Fruit fly (Drosophila melanogaster) whole organism, prepupa: ENCODE measurements around the gene CG11999.
A peak's percentile ranks its signal among the peaks of the same experiment; 100 is the strongest.

Source experiments
- Blimp-1 ChIP-seq: fragments of 200-800 bp; sonication (Bioruptor generic); optimal IDR thresholded peaks from 3 replicates; lab custom pipeline; 2017; ENCODE audit warnings: missing biosample characterization, missing genetic modification characterization, mild to moderate bottlenecking, moderate library complexity, missing genetic modification reagents
- CG10669 ChIP-seq: fragments of 200-800 bp; sonication (Bioruptor generic); optimal IDR thresholded peaks from 3 replicates; lab custom pipeline; 2018; ENCODE audit warnings: missing biosample characterization, mild to moderate bottlenecking, missing genetic modification characterization, moderate library complexity
- CG11294 ChIP-seq: fragments of 200-800 bp; sonication (Bioruptor generic); IDR thresholded peaks from 2 replicates; pipeline ENCODE4 v1.3.6; 2022; ENCODE audit warnings: missing biosample characterization, missing genetic modification characterization
- CG11762 ChIP-seq: fragments of 200-800 bp; sonication (Bioruptor generic); optimal IDR thresholded peaks from 3 replicates; lab custom pipeline; 2016; ENCODE audit warnings: missing biosample characterization, missing genetic modification characterization; ENCODE audit not compliant: insufficient read depth
- CG11902 ChIP-seq: fragments of 200-800 bp; sonication (Bioruptor generic); optimal IDR thresholded peaks from 3 replicates; lab custom pipeline; 2016; ENCODE audit warnings: missing biosample characterization, missing genetic modification characterization
- CG1621 ChIP-seq: fragments of 200-800 bp; sonication (Bioruptor generic); optimal IDR thresholded peaks from 3 replicates; lab custom pipeline; 2018; ENCODE audit warnings: missing biosample characterization, mild to moderate bottlenecking, missing genetic modification characterization
- CG16779 ChIP-seq: fragments of 200-800 bp; sonication (Bioruptor generic); optimal IDR thresholded peaks from 3 replicates; lab custom pipeline; 2017; ENCODE audit warnings: missing biosample characterization, mild to moderate bottlenecking, missing genetic modification characterization
- CG3919 ChIP-seq: fragments of 200-800 bp; sonication (Bioruptor generic); optimal IDR thresholded peaks from 3 replicates; lab custom pipeline; 2016; ENCODE audit warnings: missing biosample characterization, missing genetic modification characterization
- CG6163 ChIP-seq: fragments of 200-800 bp; sonication (Bioruptor generic); IDR thresholded peaks from 3 replicates; pipeline ENCODE4 v1.3.6; 2022; ENCODE audit warnings: missing biosample characterization, missing genetic modification characterization
- CG6276 ChIP-seq: fragments of 200-800 bp; sonication (Bioruptor generic); optimal IDR thresholded peaks from 2 replicates; lab custom pipeline; 2017; ENCODE audit warnings: missing biosample characterization, mild to moderate bottlenecking, missing genetic modification characterization
- CG6792 ChIP-seq: fragments of 200-800 bp; sonication (Bioruptor generic); optimal IDR thresholded peaks from 3 replicates; lab custom pipeline; 2016; ENCODE audit warnings: missing biosample characterization, missing genetic modification characterization
- CG6808 ChIP-seq: fragments of 200-800 bp; sonication (Bioruptor generic); optimal IDR thresholded peaks from 3 replicates; lab custom pipeline; 2017; ENCODE audit warnings: missing biosample characterization, missing genetic modification characterization, mild to moderate bottlenecking, moderate library complexity, missing genetic modification reagents
- CG6854 ChIP-seq: fragments of 200-800 bp; sonication (Bioruptor generic); optimal IDR thresholded peaks from 2 replicates; lab custom pipeline; 2017; ENCODE audit warnings: missing biosample characterization, mild to moderate bottlenecking, missing genetic modification characterization
- CG9139 ChIP-seq: fragments of 200-800 bp; sonication (Bioruptor generic); optimal IDR thresholded peaks from 3 replicates; lab custom pipeline; 2017; ENCODE audit warnings: missing biosample characterization, mild to moderate bottlenecking, missing genetic modification characterization
- Eip78C ChIP-seq: fragments of 200-800 bp; sonication (Bioruptor generic); peaks from one replicate; lab custom pipeline; 2016; ENCODE audit warnings: missing biosample characterization, missing genetic modification characterization
- Eip93F ChIP-seq: fragments of 200-800 bp; sonication (Bioruptor generic); optimal IDR thresholded peaks from 2 replicates; lab custom pipeline; 2016; ENCODE audit warnings: missing biosample characterization, mild to moderate bottlenecking, missing genetic modification characterization
- Ets21C ChIP-seq: fragments of 200-800 bp; sonication (Bioruptor generic); optimal IDR thresholded peaks from 3 replicates; lab custom pipeline; 2016; ENCODE audit warnings: missing biosample characterization, missing genetic modification characterization
- Ets96B ChIP-seq: fragments of 200-800 bp; optimal IDR thresholded peaks from 2 replicates; lab custom pipeline; 2019; ENCODE audit warnings: missing biosample characterization, mild to moderate bottlenecking, missing genetic modification characterization, moderate library complexity
- Gug ChIP-seq: fragments of 200-800 bp; sonication (Bioruptor generic); IDR thresholded peaks from 2 replicates; pipeline ENCODE4 v1.3.6; 2022; ENCODE audit warnings: missing biosample characterization, missing genetic modification characterization
- Hr39 ChIP-seq: fragments of 200-800 bp; sonication (Bioruptor generic); optimal IDR thresholded peaks from 2 replicates; lab custom pipeline; 2016; ENCODE audit warnings: missing biosample characterization, missing genetic modification characterization
- Smox ChIP-seq: fragments of 200-800 bp; sonication (Bioruptor generic); optimal IDR thresholded peaks from 3 replicates; lab custom pipeline; 2016; ENCODE audit warnings: missing biosample characterization, missing genetic modification characterization
- Sox102F ChIP-seq: fragments of 200-800 bp; sonication (Bioruptor generic); optimal IDR thresholded peaks from 2 replicates; lab custom pipeline; 2016; ENCODE audit warnings: missing biosample characterization, mild to moderate bottlenecking, missing genetic modification characterization
- Sox14 ChIP-seq: fragments of 200-800 bp; sonication (Bioruptor generic); optimal IDR thresholded peaks from 3 replicates; lab custom pipeline; 2016; ENCODE audit warnings: missing biosample characterization, missing genetic modification characterization
- achi ChIP-seq: fragments of 200-800 bp; sonication (Bioruptor generic); optimal IDR thresholded peaks from 3 replicates; lab custom pipeline; 2016; ENCODE audit warnings: missing biosample characterization, missing genetic modification characterization
- cyc ChIP-seq: fragments of 200-800 bp; sonication (Bioruptor generic); optimal IDR thresholded peaks from 3 replicates; lab custom pipeline; 2016; ENCODE audit warnings: missing biosample characterization, missing genetic modification characterization
- dac ChIP-seq: fragments of 200-800 bp; sonication (Bioruptor generic); optimal IDR thresholded peaks from 2 replicates; lab custom pipeline; 2017; ENCODE audit warnings: missing biosample characterization, mild to moderate bottlenecking, missing genetic modification characterization
- dsx ChIP-seq: fragments of 200-800 bp; optimal IDR thresholded peaks from 3 replicates; lab custom pipeline; 2019; ENCODE audit warnings: missing biosample characterization, mild to moderate bottlenecking, missing genetic modification characterization, moderate library complexity; ENCODE audit not compliant: poor library complexity, severe bottlenecking
- eg ChIP-seq: fragments of 200-800 bp; sonication (Bioruptor generic); IDR thresholded peaks from 3 replicates; pipeline ENCODE4 v1.3.6; 2022; ENCODE audit warnings: missing biosample characterization, missing genetic modification characterization
- fd59A ChIP-seq: fragments of 200-800 bp; sonication (Bioruptor generic); optimal IDR thresholded peaks from 2 replicates; lab custom pipeline; 2017; ENCODE audit warnings: missing biosample characterization, mild to moderate bottlenecking, missing genetic modification characterization, missing genetic modification reagents
- fd85E ChIP-seq: fragments of 200-800 bp; sonication (Bioruptor generic); optimal IDR thresholded peaks from 3 replicates; lab custom pipeline; 2016; ENCODE audit warnings: missing biosample characterization, missing genetic modification characterization
- net ChIP-seq: fragments of 200-800 bp; sonication (Bioruptor generic); optimal IDR thresholded peaks from 3 replicates; lab custom pipeline; 2016; ENCODE audit warnings: missing biosample characterization, missing genetic modification characterization
- spab ChIP-seq: fragments of 200-800 bp; sonication (Bioruptor generic); optimal IDR thresholded peaks from 2 replicates; lab custom pipeline; 2017; ENCODE audit warnings: missing biosample characterization, mild to moderate bottlenecking, missing genetic modification characterization, missing genetic modification reagents
- svp ChIP-seq: fragments of 200-800 bp; sonication (Bioruptor generic); peaks from one replicate; lab custom pipeline; 2016; ENCODE audit warnings: missing biosample characterization, missing genetic modification characterization

The CG11999 gene

DNA sequence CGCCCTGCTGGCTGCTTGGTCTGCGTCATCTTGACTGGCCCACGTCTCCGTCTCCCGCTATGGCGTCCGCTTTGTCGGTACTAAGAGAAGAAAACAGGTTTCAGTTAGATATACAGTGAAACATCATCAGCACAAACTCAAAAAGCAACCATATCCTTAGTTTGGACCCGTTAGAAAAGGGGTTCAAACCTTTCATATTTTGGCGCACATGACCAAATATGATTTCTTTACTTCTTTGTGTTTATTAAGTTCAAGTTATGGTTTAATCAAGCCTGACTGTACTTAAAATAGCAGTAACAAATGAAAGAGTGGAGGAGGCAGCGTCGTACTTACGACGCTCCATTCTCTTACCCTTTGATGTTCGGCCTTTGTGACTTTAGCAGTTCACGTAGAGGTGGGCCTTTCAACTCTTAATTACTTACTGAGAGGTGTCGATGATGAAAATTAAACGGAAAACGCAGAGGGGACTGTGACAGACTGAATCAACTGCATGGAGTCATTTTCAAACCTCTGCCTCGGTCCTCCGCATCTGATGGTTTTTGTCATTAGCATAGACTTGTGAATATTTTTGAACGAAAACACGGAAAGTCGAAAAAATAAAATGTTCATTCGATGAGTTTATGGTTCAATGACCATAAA is 7.3 kb upstream of the CG11999 start (continued):
- TF ChIP-seq CG16779 (tag; lab: Kevin White, UChicago) = no peak
- peak; percentile 83 for TF ChIP-seq CG11902 (GFP tag; lab: Kevin White, UChicago)
- TF ChIP-seq dsx (GFP tag; lab: Kevin White, UChicago) = peak; percentile 89
- TF ChIP-seq eg = peak; percentile 95
- TF ChIP-seq dac (GFP tag; lab: Kevin White, UChicago) = peak; percentile 81
- peak; percentile 85 for TF ChIP-seq spab (GFP tag; lab: Kevin White, UChicago)
- peak; percentile 88 for TF ChIP-seq Smox (GFP tag; lab: Kevin White, UChicago)
- peak; percentile 74 for TF ChIP-seq fd85E (GFP tag; lab: Kevin White, UChicago)
- no peak for TF ChIP-seq CG6276 (GFP tag; lab: Kevin White, UChicago)
- TF ChIP-seq Gug = peak; percentile 87
- TF ChIP-seq CG6792 (GFP tag; lab: Kevin White, UChicago) = peak; percentile 90
- TF ChIP-seq CG11762 = peak; percentile 84
- peak; percentile 96 for TF ChIP-seq CG3919
- TF ChIP-seq Hr39 = peak; percentile 94
- no peak for TF ChIP-seq CG6808 (GFP tag; lab: Kevin White, UChicago)
- TF ChIP-seq svp (GFP tag; lab: Kevin White, UChicago) = peak; percentile 92
- peak; percentile 91 for TF ChIP-seq Sox102F

DNA sequence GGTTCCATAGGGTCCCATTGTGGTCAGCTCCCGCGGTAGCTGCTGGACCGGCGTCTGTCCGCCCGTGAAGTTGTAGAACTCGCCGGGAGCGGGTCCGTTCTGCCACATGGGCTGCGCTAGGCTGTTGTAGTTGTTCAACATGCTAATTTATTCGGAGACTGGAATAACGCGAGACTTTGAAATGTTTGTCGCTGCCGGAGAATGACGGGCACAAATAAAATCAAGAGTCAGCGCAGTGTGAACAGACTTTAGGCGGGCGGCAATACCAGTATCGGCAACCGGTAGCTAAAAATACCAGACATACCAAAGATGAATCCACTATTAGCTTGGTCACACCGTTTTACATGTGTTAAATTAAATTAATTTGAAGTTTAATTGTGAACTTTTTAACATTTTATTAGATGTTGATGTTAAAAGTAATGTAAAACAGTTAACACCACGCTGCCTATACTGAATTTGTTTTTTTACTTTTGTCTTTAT is 3.4 kb upstream of the CG11999 start, which contains the start of gene Prosbeta7:
Prosbeta7 (minus strand) TSS at position 430 of the 480 bp plus-strand sequence.
- TF ChIP-seq fd85E (GFP tag; lab: Kevin White, UChicago) = no peak
- peak; percentile 55 for TF ChIP-seq CG6854 (GFP tag; lab: Kevin White, UChicago)
- TF ChIP-seq CG6163 (GFP tag; lab: Robert Waterston, UW) = 0 out of 3 replicates have a peak, but pooled peaks have one; percentile 6
- TF ChIP-seq Blimp-1 (GFP tag; lab: Kevin White, UChicago) = no peak
- no peak for TF ChIP-seq Ets21C (GFP tag; lab: Kevin White, UChicago)
- no peak for TF ChIP-seq cyc
- TF ChIP-seq Sox14 (GFP tag; lab: Kevin White, UChicago) = peak; percentile 27
- peak; percentile 27 for TF ChIP-seq Eip78C (GFP tag; lab: Kevin White, UChicago)
- no peak for TF ChIP-seq CG9139 (GFP tag; lab: Kevin White, UChicago)
- TF ChIP-seq CG1621 (tag; lab: Kevin White, UChicago) = peak; percentile 45

DNA sequence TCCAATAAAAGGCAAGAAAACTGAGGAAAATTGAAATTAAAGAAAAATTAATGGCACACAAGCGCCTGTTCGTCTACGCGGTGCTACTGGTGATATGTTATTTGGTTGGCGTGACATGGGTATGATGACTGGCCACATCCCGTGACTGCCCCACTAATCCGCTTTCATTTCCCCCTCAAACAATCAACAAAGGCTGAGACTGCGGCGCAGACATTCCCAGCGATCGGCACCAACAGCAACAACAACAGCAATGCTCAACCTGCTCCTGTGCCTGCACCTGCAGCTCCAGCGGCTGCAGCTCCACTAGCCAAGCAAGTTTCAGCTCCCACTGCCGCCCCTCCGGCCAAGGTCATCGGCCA is 567 bp upstream of the CG11999 start:
- TF ChIP-seq CG6163 (GFP tag; lab: Robert Waterston, UW) (no peak), CG10669 (GFP tag; lab: Kevin White, UChicago) (no peak), achi (GFP tag; lab: Kevin White, UChicago) (no peak), Sox102F (no peak), CG11294 (GFP tag; lab: Robert Waterston, UW) (no peak), net (GFP tag; lab: Kevin White, UChicago) (no peak), CG11762 (no peak)
- TF ChIP-seq, all 60 proteins: peak for 0

DNA sequence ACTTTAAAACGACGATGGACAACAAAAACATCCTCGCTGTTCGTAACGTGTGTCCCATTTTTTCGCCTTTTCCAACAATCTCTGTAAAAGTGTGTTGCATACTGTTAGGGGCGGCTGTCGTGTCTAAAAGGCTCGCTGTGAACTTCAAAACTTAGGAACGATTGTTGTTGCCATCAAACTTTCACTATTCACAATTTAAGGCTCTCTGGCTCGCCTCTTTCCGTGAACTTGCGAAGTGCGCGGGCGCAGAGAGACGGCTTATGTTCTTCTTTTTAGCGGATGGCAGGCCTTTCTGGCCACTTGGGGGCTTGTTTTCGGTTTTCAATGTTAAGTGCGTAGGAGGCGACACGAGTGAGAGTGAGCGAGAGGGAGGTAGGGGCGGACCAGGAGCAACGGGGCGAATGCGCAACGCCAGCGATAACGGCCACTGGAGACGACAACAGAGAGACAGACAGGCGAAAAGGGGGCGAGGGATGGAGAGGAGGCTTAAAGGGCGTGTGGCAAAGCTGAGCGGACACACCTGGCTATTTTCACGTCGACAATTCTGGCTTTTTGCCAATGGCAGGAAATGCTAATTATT is 4.1 kb downstream of the CG11999 start, which contains the start of gene mtd:
mtd (minus strand) TSS at position 51 of the 580 bp plus-strand sequence.
- TF ChIP-seq dsx (GFP tag; lab: Kevin White, UChicago) (no peak), Eip78C (GFP tag; lab: Kevin White, UChicago) (no peak), Ets96B (tag; lab: Kevin White, UChicago) (no peak), fd59A (no peak), Eip93F (GFP tag; lab: Kevin White, UChicago) (no peak), CG6163 (GFP tag; lab: Robert Waterston, UW) (0 out of 3 replicates have a peak, but pooled peaks have one; percentile 28), Gug (no peak), Smox (GFP tag; lab: Kevin White, UChicago) (no peak), Sox14 (GFP tag; lab: Kevin White, UChicago) (no peak)
